In the genomic region with DNA sequence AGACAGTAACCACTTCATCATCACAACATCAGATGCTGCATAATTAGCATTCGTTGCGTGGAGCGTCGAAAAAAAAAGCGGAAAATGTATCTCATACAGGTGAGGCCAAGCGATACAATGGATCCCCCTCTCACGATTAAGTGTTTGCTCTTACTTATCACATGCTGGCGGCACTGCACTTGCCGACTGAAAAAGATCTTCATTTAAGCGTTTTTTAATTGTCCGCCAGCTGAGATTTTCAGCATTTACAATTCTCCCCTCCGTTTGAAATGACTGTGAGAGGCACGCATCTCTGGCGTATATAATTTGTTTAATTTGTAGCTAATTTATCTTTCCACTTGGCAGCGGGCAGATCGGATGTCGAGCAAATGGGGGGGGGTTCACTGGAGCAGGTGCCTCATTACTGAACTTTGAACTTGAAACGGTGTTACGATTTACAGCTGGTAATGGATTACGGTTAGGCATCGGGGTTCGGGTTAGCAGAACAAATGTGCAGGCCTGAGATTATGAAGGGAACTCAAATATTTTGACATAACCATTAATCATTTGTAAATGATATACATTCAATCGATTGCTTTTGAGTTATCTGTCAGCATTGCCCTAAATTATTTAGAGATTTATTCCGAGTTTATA, we compare ENCODE assay signal across 1 fruit fly cellular context.
TF ChIP-seq lines count a peak whose summit lies in the region.

Gene Mzt1, plus strand, starts transcription at position 583 of the 633 bp plus-strand sequence.

TF ChIP-seq in whole organism, embryonic, 481 proteins besides CTCF, POLR2A, EP300 and RAD21 (continued from another document):
- TF ChIP-seq grn (GFP tag; optimal IDR thresholded peaks at IDR 0.05; lab: Kevin White, UChicago) = no peak
- peak; percentile 18 for TF ChIP-seq sqz (GFP tag; optimal IDR thresholded peaks at IDR 0.05; lab: Kevin White, UChicago)
- peak; percentile 72; the same call in 1 of the 3 replicates for TF ChIP-seq CG2199 (GFP tag; IDR thresholded peaks at IDR 0.05; lab: Robert Waterston, UW)
- TF ChIP-seq Max (GFP tag; optimal IDR thresholded peaks at IDR 0.05; lab: Kevin White, UChicago) = no peak
- TF ChIP-seq prd (optimal IDR thresholded peaks at IDR 0.05; lab: Kevin White, UChicago) = no peak
- 0 out of 3 replicates have a peak, but pooled peaks have one; percentile 10 for TF ChIP-seq prd (GFP tag; IDR thresholded peaks at IDR 0.05; lab: Robert Waterston, UW)
- TF ChIP-seq sens (GFP tag; lab: Kevin White, UChicago) = peak; percentile 59
- no peak for TF ChIP-seq CG9215 (GFP tag; IDR thresholded peaks at IDR 0.05; lab: Robert Waterston, UW)
- TF ChIP-seq abd-A (tag; optimal IDR thresholded peaks at IDR 0.05; lab: Kevin White, UChicago) = peak; percentile 57
- TF ChIP-seq gem (tag; optimal IDR thresholded peaks at IDR 0.05; lab: Kevin White, UChicago) = no peak
